Fruit fly (Drosophila melanogaster): ENCODE measurements around the gene HLH3B.

The HLH3B gene

DNA sequence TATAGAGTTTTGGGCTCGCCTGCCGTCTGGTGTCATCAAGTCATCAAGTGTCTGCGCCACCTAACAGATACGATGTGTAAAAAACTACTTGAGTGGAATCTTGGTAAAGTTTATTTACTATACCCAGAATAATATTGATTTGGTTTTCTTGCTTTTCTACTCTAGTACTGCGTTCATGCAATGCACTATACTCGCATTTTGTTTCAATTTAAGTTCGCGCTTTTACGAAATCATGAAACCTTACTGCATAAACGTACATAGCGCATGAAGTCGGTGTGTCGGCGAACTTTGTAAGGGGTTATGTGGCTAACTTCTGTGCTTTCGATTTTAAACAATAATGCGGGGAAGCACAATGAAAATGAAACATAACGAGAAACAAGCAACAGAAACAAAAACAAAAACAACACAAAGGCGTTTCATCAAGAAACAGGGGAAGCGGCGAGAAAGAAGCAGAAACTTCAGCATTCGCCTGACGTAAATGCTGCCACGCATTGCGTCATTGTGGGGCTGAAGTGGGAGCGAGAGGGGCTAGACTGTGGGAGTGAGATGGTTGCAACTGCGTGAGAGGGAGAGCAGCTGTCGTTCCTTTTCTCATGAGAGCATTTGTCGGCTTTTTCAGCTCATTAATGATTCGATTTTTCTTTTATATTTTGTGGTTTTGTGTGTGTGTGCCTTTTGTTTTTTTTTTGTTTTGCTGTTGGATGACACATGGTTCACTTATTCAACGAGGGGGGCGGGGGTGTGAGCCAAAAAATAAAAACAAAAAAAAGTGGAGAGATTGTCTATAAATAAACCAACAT, 29.2 kb downstream of the HLH3B start (continued):
- TF ChIP-seq bbx (GFP tag; IDR thresholded peaks at IDR 0.05; ENCODE audit: partially characterized antibody) (peak; percentile 33; the same call in 1 of the 2 replicates), CG7839 (tag; optimal IDR thresholded peaks at IDR 0.05) (peak; percentile 4), slbo (GFP tag; IDR thresholded peaks at IDR 0.05) (peak; percentile 44; the same call in 1 of the 2 replicates), Xrp1 (GFP tag; IDR thresholded peaks at IDR 0.05) (no peak; the same call in 1 of the 2 replicates), dysf (GFP tag; IDR thresholded peaks at IDR 0.05) (no peak), dan (GFP tag; IDR thresholded peaks at IDR 0.05) (no peak), lab (GFP tag; optimal IDR thresholded peaks at IDR 0.05) (no peak), CG13296 (GFP tag; optimal IDR thresholded peaks at IDR 0.05) (no peak), otp (GFP tag; IDR thresholded peaks at IDR 0.05) (no peak), Nf-YA (GFP tag; IDR thresholded peaks at IDR 0.05) (no peak), HLH54F (GFP tag; optimal IDR thresholded peaks at IDR 0.05) (no peak), Dref (GFP tag; IDR thresholded peaks at IDR 0.05) (no peak), CG6175 (GFP tag; IDR thresholded peaks at IDR 0.05) (peak; percentile 84; the same call in 2 of the 3 replicates), CHES-1-like (GFP tag; optimal IDR thresholded peaks at IDR 0.05) (no peak), CG34376 (GFP tag; optimal IDR thresholded peaks at IDR 0.05) (no peak), CG33557 (GFP tag; optimal IDR thresholded peaks at IDR 0.05) (no peak), ro (GFP tag; IDR thresholded peaks at IDR 0.05) (no peak), CG10147 (GFP tag; optimal IDR thresholded peaks at IDR 0.05) (no peak), ase (GFP tag; IDR thresholded peaks at IDR 0.05) (no peak), BEAF-32 (GFP tag; optimal IDR thresholded peaks at IDR 0.05) (no peak), H2.0 (GFP tag; IDR thresholded peaks at IDR 0.05) (no peak), mirr (GFP tag; optimal IDR thresholded peaks at IDR 0.05) (no peak), Dip2 (GFP tag; IDR thresholded peaks at IDR 0.05) (no peak), trh (GFP tag; optimal IDR thresholded peaks at IDR 0.05) (no peak), HLHmδ (GFP tag; optimal IDR thresholded peaks at IDR 0.05) (peak; percentile 19), CTCF (GFP tag; optimal IDR thresholded peaks at IDR 0.05) (no peak), CG8290 (GFP tag; optimal IDR thresholded peaks at IDR 0.05) (no peak), CG8290 (tag; optimal IDR thresholded peaks at IDR 0.05) (peak in 1 of 2 experiments; percentile 18), fd64A (GFP tag; optimal IDR thresholded peaks at IDR 0.05) (no peak), CG4360 (GFP tag; IDR thresholded peaks at IDR 0.05) (peak; percentile 37; the same call in 1 of the 2 replicates), Nf-YB (GFP tag; optimal IDR thresholded peaks at IDR 0.05) (no peak), tx (GFP tag; optimal IDR thresholded peaks at IDR 0.05) (no peak), BtbVII (GFP tag; optimal IDR thresholded peaks at IDR 0.05) (no peak), CG4282 (GFP tag; optimal IDR thresholded peaks at IDR 0.05) (no peak), CG18262 (tag; optimal IDR thresholded peaks at IDR 0.05) (no peak), CG6272 (GFP tag; IDR thresholded peaks at IDR 0.05) (no peak), sim (GFP tag; IDR thresholded peaks at IDR 0.05) (no peak), sisA (GFP tag; IDR thresholded peaks at IDR 0.05) (no peak), ssp (GFP tag; IDR thresholded peaks at IDR 0.05) (no peak), sens-2 (GFP tag; IDR thresholded peaks at IDR 0.05) (no peak), CG8281 (tag; optimal IDR thresholded peaks at IDR 0.05) (no peak), hb (GFP tag; IDR thresholded peaks at IDR 0.05; ENCODE audit: partially characterized antibody) (no peak), CG3065 (GFP tag; optimal IDR thresholded peaks at IDR 0.05) (no peak), CG16863 (GFP tag; optimal IDR thresholded peaks at IDR 0.05) (no peak), CG32532 (GFP tag; IDR thresholded peaks at IDR 0.05) (peak; percentile 34; the same call in 1 of the 2 replicates), CG15514 (GFP tag; optimal IDR thresholded peaks at IDR 0.05) (no peak), twi (tag; optimal IDR thresholded peaks at IDR 0.05) (no peak), dm (GFP tag; optimal IDR thresholded peaks at IDR 0.05) (no peak), gsb (GFP tag; IDR thresholded peaks at IDR 0.05) (no peak), insv (GFP tag; optimal IDR thresholded peaks at IDR 0.05) (no peak), Dfd (GFP tag; optimal IDR thresholded peaks at IDR 0.05) (no peak), CG11247 (GFP tag; IDR thresholded peaks at IDR 0.05) (no peak)
